Fruit fly (Drosophila melanogaster): Measurements from ENCODE around the gene CG31088.

dm6 chr3R:15989217-15989921, 38.6 kb upstream of the CG31088 start:
- no peak for TF ChIP-seq cwo (GFP tag; optimal IDR thresholded peaks at IDR 0.05)
- no peak for TF ChIP-seq C15 (GFP tag; IDR thresholded peaks at IDR 0.05)
- no peak for TF ChIP-seq CG16779 (GFP tag; IDR thresholded peaks at IDR 0.05)
- no peak for TF ChIP-seq exex (tag; optimal IDR thresholded peaks at IDR 0.05)
- TF ChIP-seq zf30C (GFP tag; optimal IDR thresholded peaks at IDR 0.05) = no peak
